Fruit fly (Drosophila melanogaster): Measurements from ENCODE around the gene obst-A.

The obst-A gene

DNA sequence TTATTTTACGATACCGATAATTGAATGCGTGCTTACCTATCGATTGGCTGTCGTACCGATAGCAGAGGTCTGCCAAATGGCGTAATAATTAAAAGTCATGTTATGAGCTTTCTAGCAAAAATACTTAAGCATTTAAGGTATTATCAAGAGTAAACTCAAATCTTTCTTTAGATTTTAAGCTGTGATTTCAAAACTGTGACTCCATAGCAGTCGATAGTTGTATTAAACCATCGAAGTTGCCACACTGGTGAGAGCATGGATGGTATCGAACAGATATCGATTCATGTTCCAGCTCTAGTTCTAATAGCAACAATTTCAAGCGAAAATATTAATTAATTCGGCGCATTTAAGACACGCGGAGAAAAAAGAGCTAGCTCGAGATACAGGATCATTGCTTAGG is 11.4 kb downstream of the obst-A start, which contains the start of the genes CG17068 and Rab10 (continued):
- TF ChIP-seq nerfin-2 (GFP tag; IDR thresholded peaks at IDR 0.05; ENCODE audit: partially characterized antibody) (peak; percentile 88), CG13123 (GFP tag; optimal IDR thresholded peaks at IDR 0.05) (no peak), CG14050 (GFP tag; IDR thresholded peaks at IDR 0.05) (no peak), pum (GFP tag; optimal IDR thresholded peaks at IDR 0.05) (no peak), CG18262 (tag; optimal IDR thresholded peaks at IDR 0.05) (no peak), al (GFP tag; IDR thresholded peaks at IDR 0.05) (no peak), phol (tag; optimal IDR thresholded peaks at IDR 0.05) (peak; percentile 50), fd64A (GFP tag; optimal IDR thresholded peaks at IDR 0.05) (no peak), Blimp-1 (GFP tag; optimal IDR thresholded peaks at IDR 0.05) (no peak), dimm (GFP tag; IDR thresholded peaks at IDR 0.05) (no peak), grn (GFP tag; optimal IDR thresholded peaks at IDR 0.05) (no peak), gcm (GFP tag; optimal IDR thresholded peaks at IDR 0.05) (no peak), CG9876 (GFP tag; optimal IDR thresholded peaks at IDR 0.05) (no peak), z (GFP tag; IDR thresholded peaks at IDR 0.05) (no peak), CG30431 (GFP tag; optimal IDR thresholded peaks at IDR 0.05) (no peak), BEAF-32 (GFP tag; optimal IDR thresholded peaks at IDR 0.05) (peak; percentile 95), vfl (GFP tag; optimal IDR thresholded peaks at IDR 0.05) (no peak), az2 (GFP tag; optimal IDR thresholded peaks at IDR 0.05) (no peak), jing (GFP tag; optimal IDR thresholded peaks at IDR 0.05) (no peak), Usf (GFP tag; optimal IDR thresholded peaks at IDR 0.05) (no peak), rib (GFP tag; IDR thresholded peaks at IDR 0.05) (no peak), CG1647 (GFP tag; optimal IDR thresholded peaks at IDR 0.05) (no peak), Side (GFP tag; optimal IDR thresholded peaks at IDR 0.05) (no peak), gcm2 (GFP tag; optimal IDR thresholded peaks at IDR 0.05) (no peak), Awh (GFP tag; IDR thresholded peaks at IDR 0.05) (no peak), Bdp1 (GFP tag; optimal IDR thresholded peaks at IDR 0.05) (no peak), Aef1 (GFP tag; IDR thresholded peaks at IDR 0.05) (no peak), Antp (GFP tag; optimal IDR thresholded peaks at IDR 0.05) (peak; percentile 13), Sin3A (optimal IDR thresholded peaks at IDR 0.05) (peak; percentile 86), CG30403 (GFP tag; optimal IDR thresholded peaks at IDR 0.05) (no peak), Oaz (GFP tag; IDR thresholded peaks at IDR 0.05) (no peak), Six4 (GFP tag; optimal IDR thresholded peaks at IDR 0.05) (no peak), HmgD (GFP tag; optimal IDR thresholded peaks at IDR 0.05) (peak; percentile 32), YL-1 (GFP tag; optimal IDR thresholded peaks at IDR 0.05) (peak; percentile 24), HLH3B (GFP tag; IDR thresholded peaks at IDR 0.05) (no peak), D19A (tag; optimal IDR thresholded peaks at IDR 0.05) (no peak), tup (GFP tag; optimal IDR thresholded peaks at IDR 0.05) (no peak), CG13775 (GFP tag; optimal IDR thresholded peaks at IDR 0.05) (peak; percentile 7), CG33213 (GFP tag; optimal IDR thresholded peaks at IDR 0.05) (peak; percentile 31), CG3995 (GFP tag; optimal IDR thresholded peaks at IDR 0.05) (peak; percentile 98), CG17829 (tag; optimal IDR thresholded peaks at IDR 0.05) (peak; percentile 13), CG6813 (GFP tag; optimal IDR thresholded peaks at IDR 0.05) (no peak), crol (GFP tag; IDR thresholded peaks at IDR 0.05) (no peak), knrl (GFP tag; IDR thresholded peaks at IDR 0.05; ENCODE audit: partially characterized antibody) (peak; percentile 94), CG12071 (GFP tag; optimal IDR thresholded peaks at IDR 0.05) (no peak), chif (GFP tag; optimal IDR thresholded peaks at IDR 0.05) (no peak), pho (GFP tag; optimal IDR thresholded peaks at IDR 0.05) (peak; percentile 22), Ets97D (GFP tag; optimal IDR thresholded peaks at IDR 0.05) (peak; percentile 49), nerfin-1 (tag; optimal IDR thresholded peaks at IDR 0.05) (no peak), Dbx (GFP tag; IDR thresholded peaks at IDR 0.05) (no peak), fd102C (GFP tag; optimal IDR thresholded peaks at IDR 0.05) (no peak), klu (GFP tag; IDR thresholded peaks at IDR 0.05) (no peak), HLH54F (GFP tag; optimal IDR thresholded peaks at IDR 0.05) (no peak)

Measured in whole organism, embryonic.